Fruit fly (Drosophila melanogaster): Measurements from ENCODE around the gene bel.

The bel gene

DNA sequence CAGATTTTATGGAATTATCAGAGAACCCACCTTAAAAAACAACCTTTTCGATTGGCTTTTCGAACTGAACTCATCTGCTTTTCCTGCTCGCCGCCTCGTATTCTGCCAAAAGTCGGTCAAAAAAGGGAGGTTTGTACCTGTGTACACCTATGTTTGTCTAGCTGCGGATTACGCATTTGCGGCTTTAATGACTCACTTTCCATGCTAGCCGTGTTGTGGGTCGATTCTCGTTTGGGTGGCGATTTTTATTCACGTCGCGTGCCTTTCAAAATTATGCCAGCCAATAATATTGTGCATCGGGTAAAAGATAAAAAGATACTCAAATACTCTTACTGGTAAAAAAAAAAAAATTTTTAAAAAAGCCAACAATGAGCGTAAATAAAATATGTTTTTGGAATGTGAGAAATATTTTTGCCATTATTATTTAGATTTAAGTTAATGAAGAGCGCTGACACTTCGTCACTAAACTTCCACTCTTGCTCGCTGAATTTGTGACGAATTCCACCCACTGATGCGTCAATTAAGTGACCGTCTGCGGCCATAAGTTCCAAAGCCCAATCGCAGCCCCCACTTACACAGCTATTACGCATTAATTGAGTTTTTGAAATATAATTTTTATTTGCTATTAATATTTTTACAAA is 14.9 kb downstream of the bel start, which contains the start of gene Cyp313b1 (continued):
- TF ChIP-seq CG2678 (tag; optimal IDR thresholded peaks at IDR 0.05) (peak; percentile 7), Xrp1 (GFP tag; IDR thresholded peaks at IDR 0.05) (0 out of 2 replicates have a peak, but pooled peaks have one; percentile 29), toy (GFP tag; IDR thresholded peaks at IDR 0.05) (no peak), CG9932 (GFP tag; IDR thresholded peaks at IDR 0.05) (peak; percentile 26; the same call in 1 of the 2 replicates), CG11695 (GFP tag; IDR thresholded peaks at IDR 0.05) (no peak), H15 (GFP tag; IDR thresholded peaks at IDR 0.05) (no peak), row (GFP tag; IDR thresholded peaks at IDR 0.05) (peak; percentile 51; the same call in 2 of the 3 replicates), nerfin-1 (tag; optimal IDR thresholded peaks at IDR 0.05) (no peak), Asciz (GFP tag; optimal IDR thresholded peaks at IDR 0.05) (no peak), lilli (GFP tag; optimal IDR thresholded peaks at IDR 0.05) (peak; percentile 10), fd3F (GFP tag; optimal IDR thresholded peaks at IDR 0.05) (no peak), gt (GFP tag; IDR thresholded peaks at IDR 0.05) (no peak), unpg (GFP tag; optimal IDR thresholded peaks at IDR 0.05) (peak; percentile 4), chinmo (GFP tag; IDR thresholded peaks at IDR 0.05; ENCODE audit: partially characterized antibody) (0 out of 4 replicates have a peak, but pooled peaks have one; percentile 46), tap (tag; optimal IDR thresholded peaks at IDR 0.05) (no peak), sisA (GFP tag; IDR thresholded peaks at IDR 0.05) (no peak), Hr78 (GFP tag; optimal IDR thresholded peaks at IDR 0.05) (no peak), CG12155 (GFP tag; optimal IDR thresholded peaks at IDR 0.05) (no peak), CG17802 (tag; optimal IDR thresholded peaks at IDR 0.05) (no peak), Vsx1 (GFP tag; optimal IDR thresholded peaks at IDR 0.05) (no peak), ci (GFP tag; IDR thresholded peaks at IDR 0.05) (no peak), gem (tag; optimal IDR thresholded peaks at IDR 0.05) (peak; percentile 21), Meics (GFP tag; optimal IDR thresholded peaks at IDR 0.05) (peak; percentile 89), CG17385 (GFP tag; optimal IDR thresholded peaks at IDR 0.05) (no peak), CG7928 (GFP tag; optimal IDR thresholded peaks at IDR 0.05) (no peak), CG30403 (GFP tag; optimal IDR thresholded peaks at IDR 0.05) (peak; percentile 1), CG13894 (tag; optimal IDR thresholded peaks at IDR 0.05) (peak; percentile 38), otp (GFP tag; IDR thresholded peaks at IDR 0.05) (no peak), tgo (GFP tag; IDR thresholded peaks at IDR 0.05) (peak; percentile 21; the same call in 1 of the 3 replicates), CG30431 (GFP tag; optimal IDR thresholded peaks at IDR 0.05) (no peak), D19A (tag; optimal IDR thresholded peaks at IDR 0.05) (peak; percentile 34), HLH3B (GFP tag; IDR thresholded peaks at IDR 0.05) (no peak), Sox102F (GFP tag; optimal IDR thresholded peaks at IDR 0.05) (peak; percentile 22), Doc3 (GFP tag; IDR thresholded peaks at IDR 0.05; ENCODE audit: partially characterized antibody) (no peak), gce (GFP tag; IDR thresholded peaks at IDR 0.05) (no peak), Med (GFP tag) (peak; percentile 55), Ets65A (GFP tag) (peak; percentile 94), CG16815 (GFP tag; optimal IDR thresholded peaks at IDR 0.05) (no peak)

DNA sequence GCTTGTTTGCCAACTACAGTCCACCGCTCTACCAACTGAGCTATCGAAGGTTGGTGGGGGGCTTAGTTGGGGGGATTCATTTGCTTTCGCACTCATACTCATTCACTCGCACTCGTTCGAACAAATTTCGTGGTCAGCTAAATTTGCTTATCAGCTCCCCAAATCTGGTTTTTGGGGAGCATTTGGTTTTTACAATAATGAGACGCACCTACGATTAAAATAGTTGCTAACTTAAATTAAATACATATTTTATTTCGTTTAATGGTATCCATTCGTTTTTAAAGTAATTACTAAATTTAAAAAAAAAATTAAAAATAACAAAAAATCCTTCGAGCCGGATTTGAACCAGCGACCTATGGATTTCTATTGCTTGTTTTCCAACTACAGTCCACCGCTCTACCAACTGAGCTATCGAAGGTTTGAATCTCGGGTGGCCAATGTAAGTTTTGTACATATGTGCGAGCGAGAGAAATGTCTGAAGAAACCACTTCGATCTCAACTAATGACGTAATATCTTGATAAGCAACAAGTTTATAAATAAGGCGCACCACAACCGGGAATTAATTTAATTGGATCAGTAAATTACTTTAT is 18.1 kb downstream of the bel start:
- no peak for TF ChIP-seq CG12299 (tag; optimal IDR thresholded peaks at IDR 0.05)
- no peak for TF ChIP-seq sqz (GFP tag; optimal IDR thresholded peaks at IDR 0.05)
- TF ChIP-seq CG14860 (GFP tag; IDR thresholded peaks at IDR 0.05; ENCODE audit: partially characterized antibody) = peak; percentile 56; the same call in 2 of the 3 replicates
- TF ChIP-seq klu (GFP tag; IDR thresholded peaks at IDR 0.05) = no peak
- TF ChIP-seq CG17829 (tag; optimal IDR thresholded peaks at IDR 0.05) = no peak
- peak in 1 of 2 experiments; percentile 40 for TF ChIP-seq eve (GFP tag; optimal IDR thresholded peaks at IDR 0.05)
- peak; percentile 65 for TF ChIP-seq Scr (GFP tag; IDR thresholded peaks at IDR 0.05; ENCODE audit: partially characterized antibody)
- peak; percentile 31; the same call in 1 of the 3 replicates for TF ChIP-seq vnd (GFP tag; IDR thresholded peaks at IDR 0.05; ENCODE audit: partially characterized antibody)
- TF ChIP-seq Bdp1 (GFP tag; optimal IDR thresholded peaks at IDR 0.05) = peak; percentile 98
- no peak for TF ChIP-seq ase (GFP tag; IDR thresholded peaks at IDR 0.05)
- peak; percentile 73 for TF ChIP-seq amos (GFP tag; IDR thresholded peaks at IDR 0.05; ENCODE audit: partially characterized antibody)
- TF ChIP-seq MBD-R2 (GFP tag; IDR thresholded peaks at IDR 0.05) = no peak
- no peak for TF ChIP-seq CG4282 (GFP tag; optimal IDR thresholded peaks at IDR 0.05)
